Worm (Caenorhabditis elegans) whole organism, young adult: ENCODE results near the gene T01C3.11.
A peak's percentile ranks its signal among the peaks of the same experiment; 100 is the strongest.

Source experiments
- B0261.1 ChIP-seq: sonication (generic microtip); optimal IDR thresholded peaks from 2 replicates; lab custom pipeline; 2016; ENCODE audit warnings: mild to moderate bottlenecking, missing genetic modification characterization, moderate library complexity, missing compliant biosample characterization
- C17E4.6 ChIP-seq: fragments of 200-800 bp; sonication (Bioruptor generic); IDR thresholded peaks from 2 replicates; pipeline ENCODE4 v1.3.6; 2022; ENCODE audit warnings: missing genetic modification reagents, missing genetic modification characterization, missing compliant biosample characterization
- F33H1.4 ChIP-seq: fragments of 200-800 bp; sonication (Bioruptor generic); IDR thresholded peaks from 2 replicates; pipeline ENCODE4 v1.3.6; 2022; ENCODE audit warnings: missing genetic modification reagents, missing genetic modification characterization, missing compliant biosample characterization
- F57C9.4 ChIP-seq: sonication (generic microtip); optimal IDR thresholded peaks from 2 replicates; lab custom pipeline; 2017; ENCODE audit warnings: mild to moderate bottlenecking, missing genetic modification characterization, missing compliant biosample characterization
- K11D2.4 ChIP-seq: fragments of 200-800 bp; sonication (Bioruptor generic); IDR thresholded peaks from 2 replicates; pipeline ENCODE4 v1.3.6; 2022; ENCODE audit warnings: missing genetic modification reagents, missing genetic modification characterization, missing compliant biosample characterization
- K12H6.12 ChIP-seq: fragments of 200-800 bp; sonication (Bioruptor generic); optimal IDR thresholded peaks from 2 replicates; lab custom pipeline; 2018; ENCODE audit warnings: mild to moderate bottlenecking, missing genetic modification characterization, missing compliant biosample characterization
- T07F8.4 ChIP-seq: sonication (generic microtip); optimal IDR thresholded peaks from 2 replicates; lab custom pipeline; 2016; ENCODE audit warnings: mild to moderate bottlenecking, missing genetic modification characterization, moderate library complexity, missing compliant biosample characterization
- Y53G8AR.9 ChIP-seq: fragments of 200-800 bp; sonication (Bioruptor generic); conservative IDR thresholded peaks from 2 replicates; pipeline ENCODE4 v1.3.6; 2022; ENCODE audit warnings: missing genetic modification reagents, missing genetic modification characterization, missing compliant biosample characterization
- Y56A3A.18 ChIP-seq: fragments of 200-800 bp; sonication (Bioruptor generic); IDR thresholded peaks from 2 replicates; pipeline ENCODE4 v1.3.6; 2022; ENCODE audit warnings: missing genetic modification reagents, missing genetic modification characterization, missing compliant biosample characterization
- Y79H2A.3 ChIP-seq: fragments of 200-800 bp; sonication (Bioruptor generic); conservative IDR thresholded peaks from 2 replicates; pipeline ENCODE4 v1.3.6; 2022; ENCODE audit warnings: missing genetic modification reagents, missing genetic modification characterization, missing compliant biosample characterization
- Y95B8A.8 ChIP-seq: fragments of 200-800 bp; sonication (Bioruptor generic); IDR thresholded peaks from 2 replicates; pipeline ENCODE4 v1.3.6; 2022; ENCODE audit warnings: missing genetic modification reagents, missing genetic modification characterization, missing compliant biosample characterization
- ZK185.1 ChIP-seq: sonication (generic microtip); optimal IDR thresholded peaks from 2 replicates; lab custom pipeline; 2016; ENCODE audit warnings: mild to moderate bottlenecking, missing genetic modification characterization, missing compliant biosample characterization; ENCODE audit not compliant: poor library complexity, severe bottlenecking
- akir-1 ChIP-seq: fragments of 200-800 bp; sonication (Bioruptor generic); optimal IDR thresholded peaks from 2 replicates; lab custom pipeline; 2018; ENCODE audit warnings: mild to moderate bottlenecking, missing genetic modification characterization, moderate library complexity, missing compliant biosample characterization
- ama-1 ChIP-seq, 3 experiments: fragments of 150-350 bp in 1 of 3; sonication (generic microtip) in 2 of 3; optimal IDR thresholded peaks; 2 replicates each; lab custom pipeline; 2014 to 2018; ENCODE audit warnings: missing biosample characterization in 2 of 3, missing genetic modification characterization in 2 of 3, missing genetic modification reagents in 2 of 3
- atf-7 ChIP-seq: sonication (generic microtip); optimal IDR thresholded peaks from 2 replicates; lab custom pipeline; 2017; ENCODE audit warnings: mild to moderate bottlenecking, missing genetic modification characterization, missing compliant biosample characterization
- cebp-1 ChIP-seq, 2 experiments: fragments of 200-800 bp in 1 of 2; sonication (Bioruptor generic) in 1 of 2; sonication (generic microtip) in 1 of 2; IDR thresholded peaks in 1 of 2; optimal IDR thresholded peaks in 1 of 2; 2 replicates each; pipeline versions ENCODE4 v1.3.6 to Lab custom; 2017 to 2022; ENCODE audit warnings: missing compliant biosample characterization in 2 of 2, missing genetic modification characterization in 2 of 2, mild to moderate bottlenecking in 1 of 2, missing genetic modification reagents in 1 of 2, moderate library complexity in 1 of 2
- ceh-100 ChIP-seq: fragments of 200-800 bp; sonication (Bioruptor generic); IDR thresholded peaks from 2 replicates; pipeline ENCODE4 v1.3.6; 2022; ENCODE audit warnings: missing genetic modification reagents, missing genetic modification characterization, missing compliant biosample characterization
- ceh-27 ChIP-seq: fragments of 200-800 bp; sonication (Bioruptor generic); optimal IDR thresholded peaks from 2 replicates; lab custom pipeline; 2018; ENCODE audit warnings: mild to moderate bottlenecking, missing genetic modification characterization, moderate library complexity, missing compliant biosample characterization
- ceh-79 ChIP-seq: sonication (generic microtip); optimal IDR thresholded peaks from 2 replicates; lab custom pipeline; 2017; ENCODE audit warnings: mild to moderate bottlenecking, missing genetic modification characterization, missing compliant biosample characterization
- ceh-91 ChIP-seq: fragments of 200-800 bp; sonication (Bioruptor generic); IDR thresholded peaks from 2 replicates; pipeline ENCODE4 v1.3.6; 2022; ENCODE audit warnings: missing genetic modification reagents, missing genetic modification characterization, missing compliant biosample characterization
- chd-7 ChIP-seq: sonication (generic microtip); optimal IDR thresholded peaks from 2 replicates; lab custom pipeline; 2016; ENCODE audit warnings: mild to moderate bottlenecking, missing genetic modification characterization, moderate library complexity, missing compliant biosample characterization
- die-1 ChIP-seq: sonication (generic microtip); optimal IDR thresholded peaks from 2 replicates; lab custom pipeline; 2016; ENCODE audit warnings: missing genotype, mild to moderate bottlenecking, missing genetic modification characterization, missing compliant biosample characterization
- ekl-4 ChIP-seq: fragments of 200-800 bp; sonication (Bioruptor generic); IDR thresholded peaks from 2 replicates; pipeline ENCODE4 v1.3.6; 2022; ENCODE audit warnings: missing genetic modification reagents, missing genetic modification characterization, missing compliant biosample characterization
- gei-17 ChIP-seq: fragments of 200-800 bp; sonication (Bioruptor generic); optimal IDR thresholded peaks from 2 replicates; lab custom pipeline; 2018; ENCODE audit warnings: mild to moderate bottlenecking, missing genetic modification characterization, missing compliant biosample characterization
- hlh-26 ChIP-seq: fragments of 200-800 bp; sonication (Bioruptor generic); conservative IDR thresholded peaks from 2 replicates; pipeline ENCODE4 v1.3.6; 2022; ENCODE audit warnings: missing genetic modification reagents, missing genetic modification characterization, missing compliant biosample characterization
- hrde-1 ChIP-seq: sonication (generic microtip); optimal IDR thresholded peaks from 2 replicates; lab custom pipeline; 2016; ENCODE audit warnings: missing genetic modification characterization, mild to moderate bottlenecking, missing compliant biosample characterization, moderate library complexity, missing genotype, missing genetic modification reagents, borderline replicate concordance
- hsf-1 ChIP-seq: fragments of 200-800 bp; sonication (Bioruptor generic); IDR thresholded peaks from 2 replicates; pipeline ENCODE4 v1.3.6; 2022; ENCODE audit warnings: missing genetic modification reagents, missing genetic modification characterization, missing compliant biosample characterization
- let-607 ChIP-seq, 2 experiments: fragments of 200-800 bp in 1 of 2; sonication (Bioruptor generic) in 1 of 2; sonication (generic microtip) in 1 of 2; optimal IDR thresholded peaks; 2 replicates each; lab custom pipeline; 2016 to 2018; ENCODE audit warnings: mild to moderate bottlenecking in 2 of 2, missing compliant biosample characterization in 2 of 2, missing genetic modification characterization in 2 of 2, moderate library complexity in 2 of 2, missing genotype in 1 of 2
- lsl-1 ChIP-seq: fragments of 200-800 bp; sonication (Bioruptor generic); optimal IDR thresholded peaks from 2 replicates; lab custom pipeline; 2018; ENCODE audit warnings: mild to moderate bottlenecking, missing genetic modification characterization, moderate library complexity, missing compliant biosample characterization
- lsy-27 ChIP-seq: sonication (generic microtip); optimal IDR thresholded peaks from 2 replicates; lab custom pipeline; 2017; ENCODE audit warnings: missing genetic modification characterization, mild to moderate bottlenecking, missing compliant biosample characterization, antibody characterized with exemption, missing genotype, borderline replicate concordance; ENCODE audit not compliant: insufficient read depth
- madf-10 ChIP-seq: sonication (generic microtip); optimal IDR thresholded peaks from 2 replicates; lab custom pipeline; 2016; ENCODE audit warnings: mild to moderate bottlenecking, missing genetic modification characterization, missing compliant biosample characterization
- mel-28 ChIP-seq: sonication (generic microtip); optimal IDR thresholded peaks from 2 replicates; lab custom pipeline; 2016; ENCODE audit warnings: borderline replicate concordance, mild to moderate bottlenecking, missing genetic modification characterization, missing compliant biosample characterization
- mxl-1 ChIP-seq: sonication (generic microtip); optimal IDR thresholded peaks from 2 replicates; lab custom pipeline; 2016; ENCODE audit warnings: missing genetic modification characterization, missing compliant biosample characterization
- nfya-1 ChIP-seq: sonication (generic microtip); optimal IDR thresholded peaks from 2 replicates; lab custom pipeline; 2017; ENCODE audit warnings: antibody characterized with exemption, missing compliant biosample characterization, missing genetic modification characterization, borderline replicate concordance; ENCODE audit not compliant: insufficient read depth
- pbrm-1 ChIP-seq: fragments of 200-800 bp; sonication (Bioruptor generic); IDR thresholded peaks from 2 replicates; pipeline ENCODE4 v1.3.6; 2022; ENCODE audit warnings: missing genetic modification reagents, missing genetic modification characterization, missing compliant biosample characterization
- pha-4 ChIP-seq: fragments of 150-350 bp; sonication (generic microtip); optimal IDR thresholded peaks from 2 replicates; lab custom pipeline; 2014; ENCODE audit warnings: missing biosample characterization, missing genetic modification reagents, missing genetic modification characterization
- repo-1 ChIP-seq: sonication (generic microtip); optimal IDR thresholded peaks from 2 replicates; lab custom pipeline; 2017; ENCODE audit warnings: mild to moderate bottlenecking, missing genetic modification characterization, missing compliant biosample characterization
- snpc-1.1 ChIP-seq: sonication (generic microtip); optimal IDR thresholded peaks from 2 replicates; lab custom pipeline; 2017; ENCODE audit warnings: missing genetic modification characterization, mild to moderate bottlenecking, missing compliant biosample characterization, antibody characterized with exemption, moderate library complexity, missing genotype, missing genetic modification reagents; ENCODE audit not compliant: insufficient read depth
- snpc-3.4 ChIP-seq: sonication (generic microtip); optimal IDR thresholded peaks from 2 replicates; lab custom pipeline; 2017; ENCODE audit warnings: missing genetic modification characterization, mild to moderate bottlenecking, missing compliant biosample characterization, antibody characterized with exemption, moderate library complexity, missing genotype, missing genetic modification reagents
- snpc-4 ChIP-seq, 5 experiments: fragments of 150-350 bp in 1 of 5; sonication (generic microtip) in 4 of 5; optimal IDR thresholded peaks; 2 replicates each; lab custom pipeline; 2014 to 2018; ENCODE audit warnings: missing genetic modification characterization in 5 of 5, missing biosample characterization in 3 of 5, antibody characterized with exemption in 2 of 5, mild to moderate bottlenecking in 2 of 5, missing compliant biosample characterization in 2 of 5, missing genotype in 2 of 5, moderate library complexity in 2 of 5, missing genetic modification reagents in 1 of 5
- sptf-2 ChIP-seq: fragments of 200-800 bp; sonication (Bioruptor generic); optimal IDR thresholded peaks from 2 replicates; lab custom pipeline; 2018; ENCODE audit warnings: mild to moderate bottlenecking, missing genetic modification characterization, missing compliant biosample characterization
- unc-62 ChIP-seq: fragments of 150-350 bp; optimal IDR thresholded peaks from 2 replicates; lab custom pipeline; 2014; ENCODE audit warnings: missing biosample characterization, missing genetic modification reagents, missing genetic modification characterization
- zim-3 ChIP-seq: sonication (generic microtip); optimal IDR thresholded peaks from 2 replicates; lab custom pipeline; 2017; ENCODE audit warnings: mild to moderate bottlenecking, missing genetic modification characterization, moderate library complexity, missing compliant biosample characterization
- ztf-28 ChIP-seq: fragments of 200-800 bp; sonication (Bioruptor generic); IDR thresholded peaks from 2 replicates; pipeline ENCODE4 v1.3.6; 2022; ENCODE audit warnings: missing genetic modification reagents, missing genetic modification characterization, missing compliant biosample characterization

The T01C3.11 gene

ce11 chrV:15000055-15000704 lies 845 bp downstream of the T01C3.11 start, which contains the start of gene rps-16:
Gene rps-16, minus strand, starts transcription at chrV:15000541.
- TF ChIP-seq snpc-1.1 (tag; lab: Kevin White, UChicago) (peak; percentile 49), F57C9.4 (no peak), sptf-2 (no peak), mxl-1 (no peak), nfya-1 (tag; lab: Kevin White, UChicago) (no peak), let-607 (tag; optimal IDR thresholded peaks at IDR 0.05; lab: Kevin White, UChicago) (no peak), gei-17 (GFP tag; lab: Kevin White, UChicago) (no peak), ztf-28 (GFP tag; lab: Robert Waterston, UW) (no peak), ekl-4 (GFP tag; lab: Robert Waterston, UW) (peak; percentile 89), ceh-100 (GFP tag; lab: Robert Waterston, UW) (peak; percentile 81), ceh-91 (GFP tag; lab: Robert Waterston, UW) (no peak), pbrm-1 (no peak), die-1 (peak; percentile 15), Y56A3A.18 (peak; percentile 67), Y79H2A.3 (GFP tag; lab: Robert Waterston, UW) (no peak), zim-3 (tag; lab: Kevin White, UChicago) (no peak), madf-10 (tag; lab: Kevin White, UChicago) (no peak), hrde-1 (tag; lab: Kevin White, UChicago) (peak; percentile 76), atf-7 (tag; lab: Kevin White, UChicago) (peak; percentile 62), hsf-1 (GFP tag; lab: Robert Waterston, UW) (peak; percentile 81), K11D2.4 (GFP tag; lab: Robert Waterston, UW) (no peak), mel-28 (tag; lab: Kevin White, UChicago) (no peak), pha-4 (tag; lab: Kevin White, UChicago) (no peak), ceh-79 (tag; lab: Kevin White, UChicago) (peak; percentile 28), F33H1.4 (GFP tag; lab: Robert Waterston, UW) (no peak), Y95B8A.8 (GFP tag; lab: Robert Waterston, UW) (0 out of 2 replicates have a peak, but pooled peaks have one; percentile 8), ZK185.1 (tag; lab: Kevin White, UChicago) (no peak), ceh-27 (no peak), T07F8.4 (tag; lab: Kevin White, UChicago) (no peak), ama-1 (optimal IDR thresholded peaks at IDR 0.05; lab: Kevin White, UChicago) (no peak), ama-1 (GFP tag; optimal IDR thresholded peaks at IDR 0.05; lab: Kevin White, UChicago) (peak; percentile 29 to 80), cebp-1 (GFP tag; IDR thresholded peaks at IDR 0.05; lab: Robert Waterston, UW) (no peak), cebp-1 (tag; optimal IDR thresholded peaks at IDR 0.05; lab: Kevin White, UChicago) (peak; percentile 40), snpc-4 (GFP tag; optimal IDR thresholded peaks at IDR 0.05; lab: Kevin White, UChicago) (no peak), snpc-4 (tag; optimal IDR thresholded peaks at IDR 0.05; lab: Kevin White, UChicago) (peak in 2 of 4 experiments; percentile 27 to 29), unc-62 (GFP tag; lab: Kevin White, UChicago) (no peak), lsy-27 (no peak), chd-7 (peak; percentile 65), akir-1 (GFP tag; lab: Kevin White, UChicago) (no peak), snpc-3.4 (tag; lab: Kevin White, UChicago) (peak; percentile 44), Y53G8AR.9 (GFP tag; lab: Robert Waterston, UW) (peak; percentile 77; the same call in 1 of the 2 replicates), lsl-1 (GFP tag; lab: Kevin White, UChicago) (no peak), hlh-26 (no peak), repo-1 (tag; lab: Kevin White, UChicago) (no peak), C17E4.6 (GFP tag; lab: Robert Waterston, UW) (0 out of 2 replicates have a peak, but pooled peaks have one; percentile 17), B0261.1 (tag; lab: Kevin White, UChicago) (no peak), K12H6.12 (tag; lab: Kevin White, UChicago) (no peak)
